Fruit fly (Drosophila melanogaster) whole organism, wandering third instar larva: ENCODE measurements around the gene Tim17a2.

Source experiments
- Abd-B ChIP-seq: fragments of >200 bp; optimal IDR thresholded peaks from 2 replicates; lab custom pipeline; 2017; ENCODE audit warnings: missing biosample characterization, missing genetic modification characterization
- CG32264 ChIP-seq: fragments of 200-800 bp; sonication (Bioruptor generic); optimal IDR thresholded peaks from 2 replicates; lab custom pipeline; 2016; ENCODE audit warnings: missing biosample characterization, missing genetic modification characterization
- CG9705 ChIP-seq: fragments of 200-800 bp; sonication (Bioruptor generic); optimal IDR thresholded peaks from 2 replicates; lab custom pipeline; 2018; ENCODE audit warnings: missing biosample characterization, mild to moderate bottlenecking, missing genetic modification characterization
- CrebA ChIP-seq: fragments of 200-800 bp; sonication (Bioruptor generic); optimal IDR thresholded peaks from 2 replicates; lab custom pipeline; 2016; ENCODE audit warnings: missing biosample characterization, mild to moderate bottlenecking, missing genetic modification characterization, borderline replicate concordance
- Dif ChIP-seq: fragments of 200-275, 200-300 bp; sonication (Bioruptor generic); optimal IDR thresholded peaks from 2 replicates; lab custom pipeline; 2018; ENCODE audit warnings: missing biosample characterization, missing genetic modification characterization; ENCODE audit not compliant: partially characterized antibody
- GATAd ChIP-seq: sonication (Bioruptor generic); optimal IDR thresholded peaks from 2 replicates; lab custom pipeline; 2016; ENCODE audit warnings: missing biosample characterization, missing genetic modification characterization
- Hnf4 ChIP-seq: fragments of 200-800 bp; sonication (Bioruptor generic); optimal IDR thresholded peaks from 2 replicates; lab custom pipeline; 2016; ENCODE audit warnings: missing biosample characterization, mild to moderate bottlenecking, missing genetic modification characterization
- Hr83 ChIP-seq: fragments of 200-300 bp; sonication (Bioruptor generic); optimal IDR thresholded peaks from 2 replicates; lab custom pipeline; 2016; ENCODE audit warnings: missing biosample characterization, mild to moderate bottlenecking, missing genetic modification characterization, moderate library complexity; ENCODE audit not compliant: poor library complexity, severe bottlenecking
- Jra ChIP-seq: sonication (Bioruptor generic); optimal IDR thresholded peaks from 2 replicates; lab custom pipeline; 2016; ENCODE audit warnings: missing biosample characterization, missing genetic modification characterization
- Mio ChIP-seq: sonication (Bioruptor generic); optimal IDR thresholded peaks from 2 replicates; lab custom pipeline; 2016; ENCODE audit warnings: missing biosample characterization, missing genetic modification characterization
- Myc ChIP-seq: fragments of >200 bp; optimal IDR thresholded peaks from 2 replicates; lab custom pipeline; 2017
- N ChIP-seq: fragments of >200 bp; optimal IDR thresholded peaks from 2 replicates; lab custom pipeline; 2018; ENCODE audit warnings: missing biosample characterization, missing external identifiers, missing genetic modification characterization
- OdsH ChIP-seq: fragments of 200-800 bp; sonication (Bioruptor generic); optimal IDR thresholded peaks from 2 replicates; lab custom pipeline; 2016; ENCODE audit warnings: missing biosample characterization, mild to moderate bottlenecking, missing genetic modification characterization
- Rel ChIP-seq, 2 experiments: fragments of 200-800 bp; sonication (Bioruptor generic) in 1 of 2; optimal IDR thresholded peaks; 2 replicates in 1 of 2; 3 replicates in 1 of 2; lab custom pipeline; 2016 to 2019; ENCODE audit warnings: mild to moderate bottlenecking in 2 of 2, missing biosample characterization in 2 of 2, missing genetic modification characterization in 2 of 2, moderate library complexity in 1 of 2
- Sp1 ChIP-seq: fragments of 200-800 bp; sonication (Bioruptor generic); optimal IDR thresholded peaks from 3 replicates; lab custom pipeline; 2019; ENCODE audit warnings: missing biosample characterization, mild to moderate bottlenecking, missing genetic modification characterization, moderate library complexity
- br ChIP-seq: fragments of 200-800 bp; sonication (Bioruptor generic); optimal IDR thresholded peaks from 2 replicates; lab custom pipeline; 2016; ENCODE audit warnings: missing biosample characterization, missing genetic modification characterization
- brk ChIP-seq: fragments of 200-800 bp; sonication (Bioruptor generic); optimal IDR thresholded peaks from 2 replicates; lab custom pipeline; 2016; ENCODE audit warnings: missing biosample characterization, mild to moderate bottlenecking, missing genetic modification characterization
- dl ChIP-seq, 2 experiments: fragments of 175-275, 200-275 bp in 1 of 2; fragments of 200-275 bp in 1 of 2; sonication (Bioruptor generic); optimal IDR thresholded peaks; lab custom pipeline; 2018; ENCODE audit warnings: mild to moderate bottlenecking in 2 of 2, missing biosample characterization in 2 of 2, missing genetic modification characterization in 2 of 2, moderate library complexity in 2 of 2; ENCODE audit not compliant: partially characterized antibody in 2 of 2, insufficient read depth in 1 of 2
- dmrt93B ChIP-seq: fragments of 200-800 bp; sonication (Bioruptor generic); optimal IDR thresholded peaks from 2 replicates; lab custom pipeline; 2018; ENCODE audit warnings: missing biosample characterization, mild to moderate bottlenecking, missing genetic modification characterization
- dsf ChIP-seq: sonication (Bioruptor generic); optimal IDR thresholded peaks from 2 replicates; lab custom pipeline; 2016; ENCODE audit warnings: missing biosample characterization, missing genetic modification characterization, borderline replicate concordance
- ey ChIP-seq: fragments of 200-800 bp; sonication (Bioruptor generic); optimal IDR thresholded peaks from 2 replicates; lab custom pipeline; 2016; ENCODE audit warnings: missing biosample characterization, missing genetic modification characterization
- foxo ChIP-seq, 2 experiments: fragments of 200-800 bp; sonication (Bioruptor generic); optimal IDR thresholded peaks; 2 replicates in 1 of 2; 3 replicates in 1 of 2; lab custom pipeline; 2016 to 2017; ENCODE audit warnings: missing biosample characterization in 2 of 2, missing genetic modification characterization in 2 of 2
- fru ChIP-seq: fragments of 200-800 bp; sonication (Bioruptor generic); optimal IDR thresholded peaks from 3 replicates; lab custom pipeline; 2016; ENCODE audit warnings: missing biosample characterization, mild to moderate bottlenecking, missing genetic modification characterization
- h ChIP-seq: fragments of 200-800 bp; sonication (Bioruptor generic); optimal IDR thresholded peaks from 3 replicates; lab custom pipeline; 2016; ENCODE audit warnings: missing biosample characterization, mild to moderate bottlenecking, missing genetic modification characterization
- jim ChIP-seq: fragments of 175-275, 200-325 bp; sonication (Bioruptor generic); optimal IDR thresholded peaks from 2 replicates; lab custom pipeline; 2016; ENCODE audit warnings: missing biosample characterization, mild to moderate bottlenecking, missing genetic modification characterization
- psq ChIP-seq: fragments of 200-800 bp; sonication (Bioruptor generic); optimal IDR thresholded peaks from 3 replicates; lab custom pipeline; 2017; ENCODE audit warnings: missing biosample characterization, mild to moderate bottlenecking, missing genetic modification characterization, moderate library complexity
- sage ChIP-seq: fragments of 200-800 bp; sonication (Bioruptor generic); optimal IDR thresholded peaks from 2 replicates; lab custom pipeline; 2016; ENCODE audit warnings: missing biosample characterization, mild to moderate bottlenecking, missing genetic modification characterization
- sv ChIP-seq: fragments of 200-800 bp; sonication (Bioruptor generic); optimal IDR thresholded peaks from 3 replicates; lab custom pipeline; 2016; ENCODE audit warnings: missing biosample characterization, missing genetic modification characterization
- tai ChIP-seq: sonication (Bioruptor generic); optimal IDR thresholded peaks from 2 replicates; lab custom pipeline; 2016; ENCODE audit warnings: missing biosample characterization, missing genetic modification characterization

Gene Tim17a2

dm6 chr3R:5223135-5223534 is 39.4 kb downstream of the Tim17a2 start, which contains the start of gene CG2604 (continued):
- TF ChIP-seq ey (GFP tag; lab: Kevin White, UChicago) (no peak), Jra (no peak), CG9705 (GFP tag; lab: Kevin White, UChicago) (peak; percentile 27), br (GFP tag; lab: Kevin White, UChicago) (no peak)

- TF ChIP-seq CG32264 (GFP tag; lab: Kevin White, UChicago) = no peak
- no peak for TF ChIP-seq fru (GFP tag; lab: Kevin White, UChicago)
Observed at dm6 chr3R:5219466-5219865, 43.0 kb downstream of the Tim17a2 start, which contains the start of the genes Prosbeta2R2 and CG1116. Prosbeta2R2 (minus strand) TSS chr3R:5219528. CG1116 (plus strand) TSS chr3R:5219657.

- TF ChIP-seq Hnf4 (GFP tag; lab: Kevin White, UChicago) (peak; percentile 42), Hr83 (GFP tag; lab: Kevin White, UChicago) (peak; percentile 56), br (GFP tag; lab: Kevin White, UChicago) (peak; percentile 1), CG9705 (GFP tag; lab: Kevin White, UChicago) (no peak), OdsH (GFP tag; lab: Kevin White, UChicago) (no peak), sage (no peak), CrebA (no peak), fru (GFP tag; lab: Kevin White, UChicago) (no peak), h (peak; percentile 3), psq (no peak), Myc (peak; percentile 20), dsf (no peak), Dif (peak; percentile 62), brk (GFP tag; lab: Kevin White, UChicago) (no peak), Rel (GFP tag; optimal IDR thresholded peaks at IDR 0.05; lab: Kevin White, UChicago) (no peak), Rel (tag; optimal IDR thresholded peaks at IDR 0.05; lab: Kevin White, UChicago) (peak; percentile 28), Sp1 (peak; percentile 43), ey (GFP tag; lab: Kevin White, UChicago) (no peak)
Observed at dm6 chr3R:5217278-5217714, 45.2 kb downstream of the Tim17a2 start, which contains the start of gene cno. cno (minus strand) TSS chr3R:5217456.

DNA sequence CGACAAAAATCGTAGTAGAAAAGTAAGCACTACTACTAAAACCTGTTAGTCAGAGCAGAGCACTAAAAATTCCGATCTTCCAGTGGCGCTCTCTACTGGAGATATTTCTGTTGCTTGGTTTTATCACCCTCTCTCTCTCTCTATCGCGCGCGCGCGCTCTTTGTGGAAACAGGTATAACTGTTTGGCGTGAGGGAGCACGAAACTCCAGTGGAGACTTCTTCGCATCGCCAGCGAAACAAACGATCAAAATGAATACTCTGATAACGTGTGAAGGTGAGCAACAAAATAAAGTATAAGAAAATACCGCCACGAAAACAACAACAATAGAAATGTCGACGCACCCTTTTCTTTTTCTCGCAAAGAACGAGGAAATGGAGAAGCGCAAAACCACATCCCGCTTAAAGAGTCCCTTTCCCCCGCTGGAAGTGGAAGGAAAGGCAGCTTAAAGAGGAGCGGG is 46.2 kb downstream of the Tim17a2 start:
- TF ChIP-seq tai (no peak), GATAd (GFP tag; lab: Kevin White, UChicago) (no peak), N (no peak), br (GFP tag; lab: Kevin White, UChicago) (no peak), Dif (peak; percentile 77), Mio (GFP tag; lab: Kevin White, UChicago) (no peak), dmrt93B (GFP tag; lab: Kevin White, UChicago) (no peak), psq (peak; percentile 82), Abd-B (GFP tag; lab: Kevin White, UChicago) (no peak), sv (no peak), Hnf4 (GFP tag; lab: Kevin White, UChicago) (no peak), ey (GFP tag; lab: Kevin White, UChicago) (no peak), foxo (GFP tag; optimal IDR thresholded peaks at IDR 0.05; lab: Kevin White, UChicago) (no peak), dl (GFP tag; optimal IDR thresholded peaks at IDR 0.05; lab: Kevin White, UChicago; ENCODE audit: insufficient read depth in 1 of 2, partially characterized antibody in 2 of 2) (peak in 1 of 2 experiments; percentile 69), OdsH (GFP tag; lab: Kevin White, UChicago) (no peak), dsf (no peak), brk (GFP tag; lab: Kevin White, UChicago) (no peak), jim (GFP tag; lab: Kevin White, UChicago) (no peak), Jra (no peak), fru (GFP tag; lab: Kevin White, UChicago) (no peak), Rel (GFP tag; optimal IDR thresholded peaks at IDR 0.05; lab: Kevin White, UChicago) (no peak), Rel (tag; optimal IDR thresholded peaks at IDR 0.05; lab: Kevin White, UChicago) (no peak)
